Fruit fly (Drosophila melanogaster) whole organism, embryonic: Measurements from ENCODE around the gene LPCAT.

ENCODE experiments used
- BtbVII ChIP-seq: fragments of 200-800 bp; sonication (Bioruptor generic); optimal IDR thresholded peaks from 3 replicates; lab custom pipeline; 2017; ENCODE audit warnings: missing biosample characterization, mild to moderate bottlenecking, missing genetic modification characterization
- CG10462 ChIP-seq: fragments of 200-800 bp; sonication (Bioruptor generic); optimal IDR thresholded peaks from 2 replicates; lab custom pipeline; 2016; ENCODE audit warnings: missing biosample characterization, missing genetic modification characterization
- CG11560 ChIP-seq: fragments of 200-800 bp; sonication (Bioruptor generic); IDR thresholded peaks from 3 replicates; pipeline ENCODE4 v1.3.6; 2022; ENCODE audit warnings: missing biosample characterization, missing genetic modification characterization
- CG12071 ChIP-seq: fragments of 200-800 bp; sonication (Bioruptor generic); optimal IDR thresholded peaks from 3 replicates; lab custom pipeline; 2018; ENCODE audit warnings: missing biosample characterization, mild to moderate bottlenecking, missing genetic modification characterization
- CG12104 ChIP-seq: fragments of 200-800 bp; sonication (Bioruptor generic); optimal IDR thresholded peaks from 3 replicates; lab custom pipeline; 2016; ENCODE audit warnings: missing biosample characterization, missing genetic modification characterization
- CG12219 ChIP-seq: fragments of 200-800 bp; sonication (Bioruptor generic); optimal IDR thresholded peaks from 3 replicates; lab custom pipeline; 2018; ENCODE audit warnings: missing biosample characterization, mild to moderate bottlenecking, missing genetic modification characterization
- CG12299 ChIP-seq: fragments of 200-800 bp; sonication (Bioruptor generic); optimal IDR thresholded peaks from 2 replicates; lab custom pipeline; 2018; ENCODE audit warnings: missing biosample characterization, mild to moderate bottlenecking, missing genetic modification characterization
- CG14965 ChIP-seq: fragments of 200-800 bp; sonication (Bioruptor generic); optimal IDR thresholded peaks from 2 replicates; lab custom pipeline; 2016; ENCODE audit warnings: missing biosample characterization, missing genetic modification characterization, borderline replicate concordance
- CG16813 ChIP-seq: fragments of 200-800 bp; sonication (Bioruptor generic); IDR thresholded peaks from 3 replicates; pipeline ENCODE4 v1.3.6; 2022; ENCODE audit warnings: missing biosample characterization, missing genetic modification characterization; ENCODE audit not compliant: partially characterized antibody
- CG2875 ChIP-seq: fragments of 200-800 bp; sonication (Bioruptor generic); optimal IDR thresholded peaks from 2 replicates; lab custom pipeline; 2017; ENCODE audit warnings: missing biosample characterization, mild to moderate bottlenecking, missing genetic modification characterization, missing genetic modification reagents
- CG30403 ChIP-seq: fragments of 200-800 bp; sonication (Bioruptor generic); optimal IDR thresholded peaks from 3 replicates; lab custom pipeline; 2016; ENCODE audit warnings: missing biosample characterization, missing genetic modification characterization
- CG31388 ChIP-seq: fragments of 200-800 bp; sonication (Bioruptor generic); optimal IDR thresholded peaks from 2 replicates; lab custom pipeline; 2016; ENCODE audit warnings: missing biosample characterization, missing genetic modification characterization
- CG33213 ChIP-seq: fragments of 200-800 bp; sonication (Bioruptor generic); optimal IDR thresholded peaks from 3 replicates; lab custom pipeline; 2016; ENCODE audit warnings: missing biosample characterization, missing genetic modification characterization
- CG4730 ChIP-seq: fragments of 200-800 bp; sonication (Bioruptor generic); IDR thresholded peaks from 2 replicates; pipeline ENCODE4 v1.3.6; 2022; ENCODE audit warnings: missing biosample characterization, missing genetic modification characterization
- CG7556 ChIP-seq: fragments of 200-800 bp; sonication (Bioruptor generic); optimal IDR thresholded peaks from 2 replicates; lab custom pipeline; 2017; ENCODE audit warnings: missing biosample characterization, mild to moderate bottlenecking, missing genetic modification characterization
- CG8281 ChIP-seq: fragments of 200-800 bp; sonication (Bioruptor generic); optimal IDR thresholded peaks from 2 replicates; lab custom pipeline; 2018; ENCODE audit warnings: missing biosample characterization, mild to moderate bottlenecking, missing genetic modification characterization, moderate library complexity
- CG8359 ChIP-seq: fragments of 200-800 bp; sonication (Bioruptor generic); optimal IDR thresholded peaks from 2 replicates; lab custom pipeline; 2017; ENCODE audit warnings: missing biosample characterization, mild to moderate bottlenecking, missing genetic modification characterization, borderline replicate concordance
- CG9215 ChIP-seq: fragments of 200-800 bp; sonication (Bioruptor generic); IDR thresholded peaks from 2 replicates; pipeline ENCODE4 v1.3.6; 2022; ENCODE audit warnings: missing biosample characterization, missing genetic modification characterization
- CkIIα-i1 ChIP-seq: fragments of 200-800 bp; sonication (Bioruptor generic); IDR thresholded peaks from 2 replicates; pipeline ENCODE4 v1.3.6; 2022; ENCODE audit warnings: missing biosample characterization, missing genetic modification characterization
- Doc2 ChIP-seq: fragments of 200-800 bp; sonication (Bioruptor generic); IDR thresholded peaks from 2 replicates; pipeline ENCODE4 v1.3.6; 2022; ENCODE audit warnings: missing biosample characterization, missing genetic modification characterization
- E2f1 ChIP-seq: fragments of 200-800 bp; sonication (Bioruptor generic); IDR thresholded peaks from 2 replicates; pipeline ENCODE4 v1.3.6; 2022; ENCODE audit warnings: missing biosample characterization, missing genetic modification characterization
- Fer1 ChIP-seq: fragments of 200-800 bp; sonication (Bioruptor generic); optimal IDR thresholded peaks from 2 replicates; lab custom pipeline; 2017; ENCODE audit warnings: missing biosample characterization, mild to moderate bottlenecking, missing genetic modification characterization
- Gsc ChIP-seq: fragments of 200-800 bp; sonication (Bioruptor generic); IDR thresholded peaks from 2 replicates; pipeline ENCODE4 v1.3.6; 2022; ENCODE audit warnings: missing biosample characterization, missing genetic modification characterization
- HmgZ ChIP-seq: fragments of 200-800 bp; sonication (Bioruptor generic); optimal IDR thresholded peaks from 2 replicates; lab custom pipeline; 2018; ENCODE audit warnings: missing biosample characterization, mild to moderate bottlenecking, missing genetic modification characterization
- Hsf ChIP-seq: fragments of 200-800 bp; sonication (Bioruptor generic); optimal IDR thresholded peaks from 3 replicates; lab custom pipeline; 2016; ENCODE audit warnings: missing biosample characterization, missing genetic modification characterization
- MBD-R2 ChIP-seq: fragments of 200-800 bp; sonication (Bioruptor generic); IDR thresholded peaks from 2 replicates; pipeline ENCODE4 v1.3.6; 2022; ENCODE audit warnings: missing biosample characterization, missing genetic modification characterization
- NK7.1 ChIP-seq: fragments of 200-800 bp; sonication (Bioruptor generic); optimal IDR thresholded peaks from 3 replicates; lab custom pipeline; 2016; ENCODE audit warnings: missing biosample characterization, missing genetic modification characterization
- Opbp ChIP-seq: fragments of 200-800 bp; sonication (Bioruptor generic); IDR thresholded peaks from 3 replicates; pipeline ENCODE4 v1.3.6; 2022; ENCODE audit warnings: missing biosample characterization, missing genetic modification characterization; ENCODE audit not compliant: partially characterized antibody
- Sry-δ ChIP-seq: fragments of 200-800 bp; sonication (Bioruptor generic); optimal IDR thresholded peaks from 2 replicates; lab custom pipeline; 2016; ENCODE audit warnings: missing biosample characterization, missing genetic modification characterization
- Usf ChIP-seq: fragments of 200-800 bp; sonication (Bioruptor generic); optimal IDR thresholded peaks from 2 replicates; lab custom pipeline; 2017; ENCODE audit warnings: missing genotype, missing biosample characterization, missing genetic modification characterization
- amos ChIP-seq: fragments of 200-800 bp; sonication (Bioruptor generic); IDR thresholded peaks from 2 replicates; pipeline ENCODE4 v1.3.6; 2022; ENCODE audit warnings: missing biosample characterization, missing genetic modification characterization; ENCODE audit not compliant: partially characterized antibody
- ash1 ChIP-seq: fragments of 200-800 bp; sonication (Bioruptor generic); optimal IDR thresholded peaks from 2 replicates; lab custom pipeline; 2018; ENCODE audit warnings: missing biosample characterization, mild to moderate bottlenecking, missing genetic modification characterization
- bbx ChIP-seq: fragments of 200-800 bp; sonication (Bioruptor generic); IDR thresholded peaks from 2 replicates; pipeline ENCODE4 v1.3.6; 2022; ENCODE audit warnings: missing biosample characterization, missing genetic modification characterization; ENCODE audit not compliant: partially characterized antibody
- bsh ChIP-seq, 2 experiments: fragments of 200-800 bp; sonication (Bioruptor generic); optimal IDR thresholded peaks; 2 replicates each; lab custom pipeline; 2017 to 2018; ENCODE audit warnings: mild to moderate bottlenecking in 2 of 2, missing biosample characterization in 2 of 2, missing genetic modification characterization in 2 of 2, moderate library complexity in 1 of 2
- ci ChIP-seq: fragments of 200-800 bp; sonication (Bioruptor generic); IDR thresholded peaks from 3 replicates; pipeline ENCODE4 v1.3.6; 2022; ENCODE audit warnings: missing biosample characterization, missing genetic modification characterization
- gem ChIP-seq: fragments of 200-800 bp; sonication (Bioruptor generic); optimal IDR thresholded peaks from 2 replicates; lab custom pipeline; 2019; ENCODE audit warnings: missing biosample characterization, mild to moderate bottlenecking, missing genetic modification characterization, moderate library complexity
- h ChIP-seq: fragments of >200 bp; optimal IDR thresholded peaks from 2 replicates; lab custom pipeline; 2017
- ind ChIP-seq: fragments of 200-800 bp; sonication (Bioruptor generic); optimal IDR thresholded peaks from 3 replicates; lab custom pipeline; 2016; ENCODE audit warnings: missing biosample characterization, missing genetic modification characterization
- luna ChIP-seq: fragments of 200-800 bp; sonication (Bioruptor generic); optimal IDR thresholded peaks from 2 replicates; lab custom pipeline; 2016; ENCODE audit warnings: missing biosample characterization, missing genetic modification characterization
- nom ChIP-seq: fragments of 200-800 bp; sonication (Bioruptor generic); optimal IDR thresholded peaks from 2 replicates; lab custom pipeline; 2017; ENCODE audit warnings: missing biosample characterization, missing genetic modification characterization, mild to moderate bottlenecking, moderate library complexity, missing genetic modification reagents
- pb ChIP-seq: fragments of 200-800 bp; sonication (Bioruptor generic); optimal IDR thresholded peaks from 3 replicates; lab custom pipeline; 2016; ENCODE audit warnings: missing biosample characterization, missing genetic modification characterization
- phol ChIP-seq: fragments of 200-800 bp; sonication (Bioruptor generic); optimal IDR thresholded peaks from 3 replicates; lab custom pipeline; 2018; ENCODE audit warnings: missing biosample characterization, mild to moderate bottlenecking, missing genetic modification characterization, moderate library complexity
- sd ChIP-seq: fragments of 200-800 bp; sonication (Bioruptor generic); optimal IDR thresholded peaks from 3 replicates; lab custom pipeline; 2018; ENCODE audit warnings: missing biosample characterization, mild to moderate bottlenecking, missing genetic modification characterization, moderate library complexity
- slbo ChIP-seq: fragments of 200-800 bp; sonication (Bioruptor generic); IDR thresholded peaks from 2 replicates; pipeline ENCODE4 v1.3.6; 2022; ENCODE audit warnings: missing biosample characterization, missing genetic modification characterization
- slou ChIP-seq: fragments of 200-800 bp; sonication (Bioruptor generic); optimal IDR thresholded peaks from 3 replicates; lab custom pipeline; 2016; ENCODE audit warnings: missing biosample characterization, missing genetic modification characterization
- sob ChIP-seq: fragments of 200-800 bp; sonication (Bioruptor generic); IDR thresholded peaks from 2 replicates; pipeline ENCODE4 v1.3.6; 2022; ENCODE audit warnings: missing biosample characterization, missing genetic modification characterization
- sr ChIP-seq: fragments of 200-800 bp; sonication (Bioruptor generic); IDR thresholded peaks from 3 replicates; pipeline ENCODE4 v1.3.6; 2022; ENCODE audit warnings: missing biosample characterization, missing genetic modification characterization
- vnd ChIP-seq: fragments of 200-800 bp; sonication (Bioruptor generic); IDR thresholded peaks from 3 replicates; pipeline ENCODE4 v1.3.6; 2022; ENCODE audit warnings: missing biosample characterization, missing genetic modification characterization; ENCODE audit not compliant: partially characterized antibody
- zfh2 ChIP-seq: fragments of 200-800 bp; sonication (Bioruptor generic); optimal IDR thresholded peaks from 2 replicates; lab custom pipeline; 2016; ENCODE audit warnings: missing biosample characterization, missing genetic modification characterization

Gene LPCAT

DNA sequence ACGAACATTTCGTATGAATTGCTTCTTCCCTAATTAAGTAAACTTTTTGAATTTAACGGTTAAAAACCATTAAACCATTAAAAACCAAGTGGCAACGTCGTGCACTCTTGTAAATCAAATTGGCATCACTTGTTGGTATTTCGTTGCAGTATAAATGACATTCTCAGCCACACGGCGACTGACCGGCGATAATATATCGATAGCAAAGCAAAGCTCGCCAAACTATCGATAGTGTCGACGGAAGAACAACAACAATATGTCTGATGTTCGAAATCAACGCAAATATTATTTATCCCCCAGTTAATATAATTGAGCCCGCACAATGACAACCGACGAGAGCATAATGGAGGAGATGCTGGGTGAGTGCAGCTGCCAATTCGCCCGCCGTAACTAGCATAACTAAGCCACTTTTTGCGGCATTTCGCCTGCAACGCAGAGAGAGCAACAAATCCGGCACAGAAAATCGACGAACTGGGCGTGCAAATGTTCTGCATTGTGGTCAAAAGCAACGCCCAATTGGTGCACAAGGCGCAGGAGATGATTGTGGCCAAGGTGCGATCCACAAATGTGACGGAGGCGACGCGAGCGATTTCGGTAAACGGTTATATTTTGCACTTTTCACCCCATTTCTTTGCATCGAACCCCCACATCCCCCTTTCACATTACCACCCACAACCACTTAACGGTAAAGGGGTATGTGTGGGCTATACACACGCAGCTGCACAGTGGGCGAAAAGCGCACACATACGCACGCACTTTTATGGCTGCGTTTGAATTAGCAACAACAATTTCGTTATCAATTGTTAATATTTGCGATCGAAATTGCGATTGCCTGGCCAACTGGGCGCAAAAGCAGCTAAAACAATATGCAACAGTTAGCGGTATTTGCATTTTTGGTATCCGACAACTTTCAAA, 21.3 kb upstream of the LPCAT start, which contains the start of gene Gga (continued):
- TF ChIP-seq CG7556 (no peak), CkIIα-i1 (GFP tag; lab: Robert Waterston, UW) (no peak), slou (GFP tag; lab: Kevin White, UChicago) (no peak), Usf (no peak), CG12071 (GFP tag; lab: Kevin White, UChicago) (no peak), bsh (GFP tag; optimal IDR thresholded peaks at IDR 0.05; lab: Kevin White, UChicago) (no peak), Fer1 (GFP tag; lab: Kevin White, UChicago) (no peak), E2f1 (GFP tag; lab: Robert Waterston, UW) (no peak), CG11560 (tag; lab: Robert Waterston, UW) (no peak), pb (GFP tag; lab: Kevin White, UChicago) (no peak), Doc2 (GFP tag; lab: Robert Waterston, UW) (no peak), CG14965 (GFP tag; lab: Kevin White, UChicago) (no peak), CG12219 (GFP tag; lab: Kevin White, UChicago) (no peak), CG16813 (GFP tag; lab: Robert Waterston, UW) (peak; percentile 84), CG30403 (GFP tag; lab: Kevin White, UChicago) (no peak), sr (0 out of 3 replicates have a peak, but pooled peaks have one; percentile 17), slbo (GFP tag; lab: Robert Waterston, UW) (no peak), CG10462 (GFP tag; lab: Kevin White, UChicago) (no peak), Opbp (GFP tag; lab: Robert Waterston, UW) (peak; percentile 91), Hsf (peak; percentile 17), sob (GFP tag; lab: Robert Waterston, UW) (no peak), BtbVII (no peak), CG33213 (GFP tag; lab: Kevin White, UChicago) (no peak), ash1 (GFP tag; lab: Kevin White, UChicago) (no peak), CG2875 (GFP tag; lab: Kevin White, UChicago) (no peak), ci (GFP tag; lab: Robert Waterston, UW) (peak; percentile 5; the same call in 1 of the 3 replicates), amos (peak; percentile 93; the same call in 1 of the 2 replicates), zfh2 (GFP tag; lab: Kevin White, UChicago) (no peak), CG12104 (GFP tag; lab: Kevin White, UChicago) (no peak), h (lab: Kevin White, UChicago) (no peak), CG31388 (no peak), vnd (peak; percentile 75), CG8281 (tag; lab: Kevin White, UChicago) (no peak), nom (GFP tag; lab: Kevin White, UChicago) (no peak), ind (GFP tag; lab: Kevin White, UChicago) (no peak), Gsc (GFP tag; lab: Robert Waterston, UW) (no peak), CG4730 (GFP tag; lab: Robert Waterston, UW) (no peak), phol (tag; lab: Kevin White, UChicago) (peak; percentile 65), Sry-δ (peak; percentile 77), luna (no peak), CG12299 (tag; lab: Kevin White, UChicago) (no peak), NK7.1 (no peak), HmgZ (tag; lab: Kevin White, UChicago) (peak; percentile 41), bbx (GFP tag; lab: Robert Waterston, UW) (peak; percentile 94), gem (tag; lab: Kevin White, UChicago) (no peak), sd (tag; lab: Kevin White, UChicago) (peak; percentile 19), MBD-R2 (peak; percentile 56), CG8359 (GFP tag; lab: Kevin White, UChicago) (no peak), CG9215 (no peak)
